Fruit fly (Drosophila melanogaster): ENCODE results near the gene fog.

The fog gene

dm6 chrX:22854994-22855708, at the start of gene fog:
Gene fog (minus strand): TSS chrX:22855194.
- no peak for TF ChIP-seq usp (GFP tag; optimal IDR thresholded peaks at IDR 0.05)
- no peak for TF ChIP-seq pan (optimal IDR thresholded peaks at IDR 0.05)
- TF ChIP-seq EcR (GFP tag; optimal IDR thresholded peaks at IDR 0.05): no peak
- TF ChIP-seq Dll (optimal IDR thresholded peaks at IDR 0.05): no peak
- TF ChIP-seq psq (optimal IDR thresholded peaks at IDR 0.05): no peak
- no peak for TF ChIP-seq CG8478 (optimal IDR thresholded peaks at IDR 0.05)

dm6 chrX:22872512-22872911, 17.5 kb upstream of the fog start, which contains the start of gene CG34334:
Gene CG34334 (plus strand): TSS chrX:22872812.
- TF ChIP-seq usp (GFP tag; optimal IDR thresholded peaks at IDR 0.05) (no peak), psq (optimal IDR thresholded peaks at IDR 0.05) (no peak), EcR (GFP tag; optimal IDR thresholded peaks at IDR 0.05) (no peak), pan (optimal IDR thresholded peaks at IDR 0.05) (no peak), CG8478 (optimal IDR thresholded peaks at IDR 0.05) (no peak), Dll (optimal IDR thresholded peaks at IDR 0.05) (no peak)

dm6 chrX:22859286-22859685, 4.3 kb upstream of the fog start:
- TF ChIP-seq psq (optimal IDR thresholded peaks at IDR 0.05): no peak
- TF ChIP-seq Dll (optimal IDR thresholded peaks at IDR 0.05): no peak
- no peak for TF ChIP-seq usp (GFP tag; optimal IDR thresholded peaks at IDR 0.05)
- no peak for TF ChIP-seq EcR (GFP tag; optimal IDR thresholded peaks at IDR 0.05)

- TF ChIP-seq CG8478 (optimal IDR thresholded peaks at IDR 0.05) (no peak), usp (GFP tag; optimal IDR thresholded peaks at IDR 0.05) (no peak), psq (optimal IDR thresholded peaks at IDR 0.05) (no peak), Dll (optimal IDR thresholded peaks at IDR 0.05) (no peak), EcR (GFP tag; optimal IDR thresholded peaks at IDR 0.05) (no peak), pan (optimal IDR thresholded peaks at IDR 0.05) (no peak)
These were observed 3.1 kb upstream of the fog start for dm6 chrX:22858076-22858475.

- TF ChIP-seq Dll (optimal IDR thresholded peaks at IDR 0.05) (no peak), usp (GFP tag; optimal IDR thresholded peaks at IDR 0.05) (no peak)
These were observed 3.7 kb downstream of the fog start for dm6 chrX:22851289-22851688.

dm6 chrX:22847247-22847646, 7.7 kb downstream of the fog start:
- TF ChIP-seq pan (optimal IDR thresholded peaks at IDR 0.05) (no peak), CG8478 (optimal IDR thresholded peaks at IDR 0.05) (no peak), Dll (optimal IDR thresholded peaks at IDR 0.05) (no peak), EcR (GFP tag; optimal IDR thresholded peaks at IDR 0.05) (no peak), psq (optimal IDR thresholded peaks at IDR 0.05) (no peak), usp (GFP tag; optimal IDR thresholded peaks at IDR 0.05) (no peak)

- TF ChIP-seq Dll (optimal IDR thresholded peaks at IDR 0.05) (no peak), psq (optimal IDR thresholded peaks at IDR 0.05) (no peak), usp (GFP tag; optimal IDR thresholded peaks at IDR 0.05) (no peak), EcR (GFP tag; optimal IDR thresholded peaks at IDR 0.05) (no peak), CG8478 (optimal IDR thresholded peaks at IDR 0.05) (no peak), pan (optimal IDR thresholded peaks at IDR 0.05) (no peak)
These were observed 8.6 kb downstream of the fog start for dm6 chrX:22846393-22846792.

- TF ChIP-seq Dll (optimal IDR thresholded peaks at IDR 0.05) (no peak), usp (GFP tag; optimal IDR thresholded peaks at IDR 0.05) (no peak), psq (optimal IDR thresholded peaks at IDR 0.05) (no peak), EcR (GFP tag; optimal IDR thresholded peaks at IDR 0.05) (no peak), pan (optimal IDR thresholded peaks at IDR 0.05) (no peak), CG8478 (optimal IDR thresholded peaks at IDR 0.05) (no peak)
These were observed 16.6 kb downstream of the fog start for dm6 chrX:22838405-22838804.

- no peak for TF ChIP-seq EcR (GFP tag; optimal IDR thresholded peaks at IDR 0.05)
- TF ChIP-seq pan (optimal IDR thresholded peaks at IDR 0.05): no peak
- no peak for TF ChIP-seq usp (GFP tag; optimal IDR thresholded peaks at IDR 0.05)
- TF ChIP-seq psq (optimal IDR thresholded peaks at IDR 0.05): no peak
- TF ChIP-seq CG8478 (optimal IDR thresholded peaks at IDR 0.05): no peak
- no peak for TF ChIP-seq Dll (optimal IDR thresholded peaks at IDR 0.05)
These were observed 17.7 kb downstream of the fog start for dm6 chrX:22837338-22837737.

dm6 chrX:22836438-22836837, 18.6 kb downstream of the fog start:
- TF ChIP-seq Dll (optimal IDR thresholded peaks at IDR 0.05) (no peak), pan (optimal IDR thresholded peaks at IDR 0.05) (no peak), psq (optimal IDR thresholded peaks at IDR 0.05) (no peak), CG8478 (optimal IDR thresholded peaks at IDR 0.05) (no peak), usp (GFP tag; optimal IDR thresholded peaks at IDR 0.05) (no peak), EcR (GFP tag; optimal IDR thresholded peaks at IDR 0.05) (no peak)

- TF ChIP-seq psq (optimal IDR thresholded peaks at IDR 0.05): no peak
- TF ChIP-seq pan (optimal IDR thresholded peaks at IDR 0.05): no peak
- TF ChIP-seq EcR (GFP tag; optimal IDR thresholded peaks at IDR 0.05): no peak
- no peak for TF ChIP-seq CG8478 (optimal IDR thresholded peaks at IDR 0.05)
- no peak for TF ChIP-seq Dll (optimal IDR thresholded peaks at IDR 0.05)
- TF ChIP-seq usp (GFP tag; optimal IDR thresholded peaks at IDR 0.05): no peak
These were observed 21.5 kb downstream of the fog start for dm6 chrX:22833534-22833933.

- no peak for TF ChIP-seq CG8478 (optimal IDR thresholded peaks at IDR 0.05)
These were observed 22.9 kb downstream of the fog start, which contains the start of gene CG42346 for dm6 chrX:22832099-22832498. Gene CG42346 (plus strand): TSS chrX:22832399.

- TF ChIP-seq psq (optimal IDR thresholded peaks at IDR 0.05): no peak
- no peak for TF ChIP-seq CG8478 (optimal IDR thresholded peaks at IDR 0.05)
- TF ChIP-seq usp (GFP tag; optimal IDR thresholded peaks at IDR 0.05): no peak
- TF ChIP-seq pan (optimal IDR thresholded peaks at IDR 0.05): no peak
- no peak for TF ChIP-seq Dll (optimal IDR thresholded peaks at IDR 0.05)
- TF ChIP-seq EcR (GFP tag; optimal IDR thresholded peaks at IDR 0.05): no peak
These were observed 24.5 kb downstream of the fog start for dm6 chrX:22830509-22830908.

Data from whole organism.